Worm (Caenorhabditis elegans) whole organism, early embryonic: ENCODE results near the gene F31F7.2.

Source experiments
- B0310.2 ChIP-seq: sonication (generic microtip); optimal IDR thresholded peaks from 2 replicates; lab custom pipeline; 2016; ENCODE audit warnings: mild to moderate bottlenecking, missing genetic modification characterization, missing compliant biosample characterization
- aly-1 ChIP-seq: sonication (generic microtip); optimal IDR thresholded peaks from 2 replicates; lab custom pipeline; 2016; ENCODE audit warnings: missing genetic modification characterization, missing compliant biosample characterization
- ama-1 ChIP-seq: fragments of 150-350 bp; optimal IDR thresholded peaks from 2 replicates; lab custom pipeline; 2014
- ceh-36 ChIP-seq: sonication (generic microtip); optimal IDR thresholded peaks from 2 replicates; lab custom pipeline; 2016; ENCODE audit warnings: missing genetic modification characterization, inconsistent platforms, missing compliant biosample characterization
- ets-7 ChIP-seq: sonication (generic microtip); optimal IDR thresholded peaks from 2 replicates; lab custom pipeline; 2016; ENCODE audit warnings: missing genotype, missing genetic modification characterization, missing compliant biosample characterization
- hmbx-1 ChIP-seq: sonication (generic microtip); optimal IDR thresholded peaks from 2 replicates; lab custom pipeline; 2016; ENCODE audit warnings: mild to moderate bottlenecking, missing genetic modification characterization, missing compliant biosample characterization
- hmg-4 ChIP-seq: fragments of 200-800 bp; sonication (Bioruptor generic); optimal IDR thresholded peaks from 2 replicates; lab custom pipeline; 2018; ENCODE audit warnings: mild to moderate bottlenecking, missing genetic modification characterization, missing compliant biosample characterization
- hnd-1 ChIP-seq: sonication (generic microtip); optimal IDR thresholded peaks from 2 replicates; lab custom pipeline; 2016; ENCODE audit warnings: missing genetic modification characterization, missing compliant biosample characterization
- pes-1 ChIP-seq: fragments of 200-800 bp; sonication (Bioruptor generic); IDR thresholded peaks from 2 replicates; pipeline ENCODE4 v1.3.6; 2022; ENCODE audit warnings: missing genetic modification reagents, missing genetic modification characterization, missing compliant biosample characterization
- scrt-1 ChIP-seq: fragments of 200-800 bp; sonication (Bioruptor generic); IDR thresholded peaks from 2 replicates; pipeline ENCODE4 v1.3.6; 2022; ENCODE audit warnings: missing genetic modification characterization, missing compliant biosample characterization
- sea-1 ChIP-seq: fragments of 200-800 bp; sonication (Bioruptor generic); conservative IDR thresholded peaks from 2 replicates; pipeline ENCODE4 v1.3.6; 2022; ENCODE audit warnings: missing genetic modification characterization, missing compliant biosample characterization
- tra-4 ChIP-seq: sonication (generic microtip); optimal IDR thresholded peaks from 2 replicates; lab custom pipeline; 2017; ENCODE audit warnings: missing genetic modification characterization, missing compliant biosample characterization

DNA sequence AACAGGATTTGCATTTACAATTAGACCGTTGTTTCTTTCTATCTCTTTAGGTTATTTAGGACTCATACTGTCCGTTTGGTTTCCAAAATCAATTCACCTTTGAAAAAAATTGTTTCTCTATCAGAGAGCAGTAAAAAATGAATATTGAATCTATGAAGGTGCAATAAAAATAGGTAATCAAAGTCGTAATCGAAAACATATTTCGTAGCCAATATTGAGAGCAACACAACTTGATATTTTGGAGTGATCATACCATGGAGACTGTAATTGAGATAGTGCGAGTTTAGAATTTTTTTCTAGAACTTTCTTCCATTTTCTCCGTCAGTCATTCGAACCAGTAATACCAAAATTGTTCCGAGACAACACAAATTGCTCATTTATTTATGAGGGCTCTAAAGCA is at the start of gene F31F7.2:
- TF ChIP-seq sea-1 (GFP tag; lab: Robert Waterston, UW) (no peak), aly-1 (tag; lab: Kevin White, UChicago) (no peak), tra-4 (tag; lab: Kevin White, UChicago) (no peak), ama-1 (lab: Kevin White, UChicago) (no peak), hmg-4 (GFP tag; lab: Kevin White, UChicago) (no peak), scrt-1 (GFP tag; lab: Robert Waterston, UW) (no peak), hnd-1 (no peak), pes-1 (GFP tag; lab: Robert Waterston, UW) (no peak), ceh-36 (tag; lab: Kevin White, UChicago) (no peak), B0310.2 (tag; lab: Kevin White, UChicago) (no peak), ets-7 (no peak), hmbx-1 (tag; lab: Kevin White, UChicago) (no peak)
